Worm (Caenorhabditis elegans): ENCODE data around the gene mec-14.

DNA sequence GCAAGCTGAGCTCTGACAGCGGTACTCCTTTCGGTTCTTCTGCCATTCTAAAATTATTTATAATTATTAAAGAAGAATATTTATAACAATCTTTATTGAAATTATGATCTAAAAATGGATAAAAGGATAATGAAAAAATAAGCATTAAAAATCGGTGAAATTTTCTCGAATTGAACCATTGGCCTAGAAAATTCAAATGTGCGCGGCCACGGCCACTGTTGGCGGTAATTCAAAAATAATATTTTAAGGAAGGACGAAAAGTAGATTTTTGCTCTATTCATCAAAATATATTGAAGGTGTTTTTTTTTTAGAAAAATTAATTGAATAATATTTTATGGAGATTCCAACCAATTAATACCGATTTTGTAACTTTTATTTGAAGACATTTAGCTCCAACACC lies 6.0 kb upstream of the mec-14 start, which contains the start of gene pfd-5:
- no peak for TF ChIP-seq daf-16 (GFP tag; optimal IDR thresholded peaks at IDR 0.05)
- peak; percentile 15 for TF ChIP-seq daf-16 (tag; optimal IDR thresholded peaks at IDR 0.05)
- TF ChIP-seq ceh-44 (GFP tag; IDR thresholded peaks at IDR 0.05) = 0 out of 2 replicates have a peak, but pooled peaks have one; percentile 26
- no peak for TF ChIP-seq lin-29 (GFP tag; IDR thresholded peaks at IDR 0.05)
- no peak for TF ChIP-seq ztf-11 (tag; optimal IDR thresholded peaks at IDR 0.05)
- TF ChIP-seq unc-62 (GFP tag; optimal IDR thresholded peaks at IDR 0.05 in 1 of 2) = no peak
- no peak for TF ChIP-seq unc-62 (tag; optimal IDR thresholded peaks at IDR 0.05)
- peak in 1 of 2 experiments; percentile 84 for TF ChIP-seq lsy-2 (tag; optimal IDR thresholded peaks at IDR 0.05)
- TF ChIP-seq saeg-2 (GFP tag; IDR thresholded peaks at IDR 0.05) = no peak
- peak; percentile 41 for TF ChIP-seq mep-1 (tag; optimal IDR thresholded peaks at IDR 0.05)
- TF ChIP-seq nhr-77 (tag; optimal IDR thresholded peaks at IDR 0.05) = no peak
- no peak for TF ChIP-seq ces-1 (GFP tag; optimal IDR thresholded peaks at IDR 0.05)
- TF ChIP-seq R02D3.7 (tag; optimal IDR thresholded peaks at IDR 0.05) = no peak
- no peak for TF ChIP-seq ZK546.5 (tag; optimal IDR thresholded peaks at IDR 0.05)

All from whole organism, L4 larva.